Worm (Caenorhabditis elegans) whole organism, late embryonic: Measurements from ENCODE around the gene F36D3.14.

Experiments used
- ceh-9 ChIP-seq: sonication (generic microtip); optimal IDR thresholded peaks from 2 replicates; lab custom pipeline; 2016; ENCODE audit warnings: mild to moderate bottlenecking, missing genetic modification characterization, inconsistent platforms, missing compliant biosample characterization
- dve-1 ChIP-seq: sonication (generic microtip); optimal IDR thresholded peaks from 2 replicates; lab custom pipeline; 2017; ENCODE audit warnings: antibody characterized with exemption, mild to moderate bottlenecking, missing genetic modification characterization, missing compliant biosample characterization
- elt-2 ChIP-seq: sonication (generic microtip); optimal IDR thresholded peaks from 2 replicates; lab custom pipeline; 2016; ENCODE audit warnings: missing genetic modification reagents, missing genetic modification characterization, missing compliant biosample characterization
- hlh-6 ChIP-seq: sonication (generic microtip); optimal IDR thresholded peaks from 2 replicates; lab custom pipeline; 2016; ENCODE audit warnings: missing genotype, missing genetic modification characterization, missing compliant biosample characterization
- lin-11 ChIP-seq: fragments of 200-800 bp; sonication (Bioruptor generic); optimal IDR thresholded peaks from 2 replicates; lab custom pipeline; 2018; ENCODE audit warnings: mild to moderate bottlenecking, missing genetic modification characterization, missing compliant biosample characterization
- nfya-1 ChIP-seq: sonication (generic microtip); optimal IDR thresholded peaks from 2 replicates; lab custom pipeline; 2017; ENCODE audit warnings: missing genetic modification characterization, mild to moderate bottlenecking, missing compliant biosample characterization, antibody characterized with exemption, moderate library complexity
- nhr-11 ChIP-seq: fragments of 150-350 bp; optimal IDR thresholded peaks from 2 replicates; lab custom pipeline; 2014; ENCODE audit warnings: missing biosample characterization, missing genetic modification characterization
- nhr-232 ChIP-seq: sonication (generic microtip); optimal IDR thresholded peaks from 2 replicates; lab custom pipeline; 2016; ENCODE audit warnings: missing genetic modification characterization, missing compliant biosample characterization
- pag-3 ChIP-seq: sonication (generic microtip); optimal IDR thresholded peaks from 2 replicates; lab custom pipeline; 2016; ENCODE audit warnings: missing compliant biosample characterization, missing genetic modification characterization, borderline replicate concordance
- pqm-1 ChIP-seq: sonication (generic microtip); optimal IDR thresholded peaks from 2 replicates; lab custom pipeline; 2016; ENCODE audit warnings: missing genetic modification characterization, missing compliant biosample characterization
- ref-2 ChIP-seq: sonication (generic microtip); optimal IDR thresholded peaks from 2 replicates; lab custom pipeline; 2016; ENCODE audit warnings: missing genetic modification characterization, missing compliant biosample characterization
- ttx-3 ChIP-seq: sonication (generic microtip); optimal IDR thresholded peaks from 2 replicates; lab custom pipeline; 2016; ENCODE audit warnings: missing genetic modification reagents, missing genetic modification characterization, missing compliant biosample characterization
- unc-55 ChIP-seq: sonication (generic microtip); optimal IDR thresholded peaks from 2 replicates; lab custom pipeline; 2017; ENCODE audit warnings: missing biosample characterization, missing genetic modification reagents, missing genetic modification characterization

- TF ChIP-seq hlh-6, result no peak
- no peak for TF ChIP-seq elt-2
- no peak for TF ChIP-seq pag-3 (tag; lab: Kevin White, UChicago)
- no peak for TF ChIP-seq pqm-1 (tag; lab: Kevin White, UChicago)
- TF ChIP-seq unc-55 (GFP tag; lab: Kevin White, UChicago), result no peak
- no peak for TF ChIP-seq ref-2 (tag; lab: Kevin White, UChicago)
- no peak for TF ChIP-seq dve-1 (tag; lab: Kevin White, UChicago)
- no peak for TF ChIP-seq lin-11 (tag; lab: Kevin White, UChicago)
- TF ChIP-seq ceh-9 (tag; lab: Kevin White, UChicago), result no peak
- no peak for TF ChIP-seq nfya-1 (tag; lab: Kevin White, UChicago)
- TF ChIP-seq nhr-232 (tag; lab: Kevin White, UChicago), result no peak
- TF ChIP-seq nhr-11 (tag; lab: Kevin White, UChicago), result no peak
- TF ChIP-seq ttx-3, result no peak
Measured at ce11 chrV:16455065-16455464, 48.0 kb downstream of the F36D3.14 start, which contains the start of gene str-14.
